Fruit fly (Drosophila melanogaster) whole organism, embryonic: ENCODE measurements around the gene CG43389.

Experiments used
- Asciz ChIP-seq: fragments of 200-800 bp; sonication (Bioruptor generic); optimal IDR thresholded peaks from 2 replicates; lab custom pipeline; 2017; ENCODE audit warnings: missing biosample characterization, mild to moderate bottlenecking, missing genetic modification characterization, missing genetic modification reagents
- CG10565 ChIP-seq: fragments of 200-800 bp; sonication (Bioruptor generic); optimal IDR thresholded peaks from 3 replicates; lab custom pipeline; 2016; ENCODE audit warnings: missing biosample characterization, mild to moderate bottlenecking, missing genetic modification characterization
- CG11085 ChIP-seq: fragments of 200-800 bp; sonication (Bioruptor generic); IDR thresholded peaks from 2 replicates; pipeline ENCODE4 v1.3.6; 2022; ENCODE audit warnings: missing biosample characterization, missing genetic modification characterization
- CG12769 ChIP-seq: fragments of 200-800 bp; sonication (Bioruptor generic); optimal IDR thresholded peaks from 2 replicates; lab custom pipeline; 2019; ENCODE audit warnings: missing biosample characterization, mild to moderate bottlenecking, missing genetic modification characterization, moderate library complexity
- CG13287 ChIP-seq: fragments of 200-800 bp; sonication (Bioruptor generic); IDR thresholded peaks from 2 replicates; pipeline ENCODE4 v1.3.6; 2022; ENCODE audit warnings: missing biosample characterization, missing genetic modification characterization; ENCODE audit not compliant: partially characterized antibody
- CG13894 ChIP-seq: fragments of 200-800 bp; sonication (Bioruptor generic); optimal IDR thresholded peaks from 3 replicates; lab custom pipeline; 2018; ENCODE audit warnings: missing biosample characterization, mild to moderate bottlenecking, missing genetic modification characterization, moderate library complexity
- CG17328 ChIP-seq: fragments of 200-800 bp; sonication (Bioruptor generic); IDR thresholded peaks from 2 replicates; pipeline ENCODE4 v1.3.6; 2022; ENCODE audit warnings: missing biosample characterization, missing genetic modification characterization
- CG2202 ChIP-seq: fragments of 200-800 bp; sonication (Bioruptor generic); optimal IDR thresholded peaks from 2 replicates; lab custom pipeline; 2018; ENCODE audit warnings: missing biosample characterization, mild to moderate bottlenecking, missing genetic modification characterization
- CG30020 ChIP-seq: fragments of 200-800 bp; optimal IDR thresholded peaks from 2 replicates; lab custom pipeline; 2019; ENCODE audit warnings: missing biosample characterization, mild to moderate bottlenecking, missing genetic modification characterization, moderate library complexity
- CG31388 ChIP-seq: fragments of 200-800 bp; sonication (Bioruptor generic); optimal IDR thresholded peaks from 2 replicates; lab custom pipeline; 2016; ENCODE audit warnings: missing biosample characterization, missing genetic modification characterization
- CG33557 ChIP-seq: fragments of 200-800 bp; sonication (Bioruptor generic); optimal IDR thresholded peaks from 2 replicates; lab custom pipeline; 2019; ENCODE audit warnings: missing biosample characterization, mild to moderate bottlenecking, missing genetic modification characterization, moderate library complexity
- CG34376 ChIP-seq: fragments of 200-800 bp; sonication (Bioruptor generic); optimal IDR thresholded peaks from 2 replicates; lab custom pipeline; 2018; ENCODE audit warnings: missing biosample characterization, mild to moderate bottlenecking, missing genetic modification characterization
- CG4360 ChIP-seq: fragments of 200-800 bp; sonication (Bioruptor generic); IDR thresholded peaks from 2 replicates; pipeline ENCODE4 v1.3.6; 2022; ENCODE audit warnings: missing biosample characterization, missing genetic modification characterization
- CG43689 ChIP-seq: fragments of 200-800 bp; sonication (Bioruptor generic); IDR thresholded peaks from 2 replicates; pipeline ENCODE4 v1.3.6; 2022; ENCODE audit warnings: missing biosample characterization, missing genetic modification characterization
- CG4707 ChIP-seq: fragments of 200-800 bp; sonication (Bioruptor generic); optimal IDR thresholded peaks from 2 replicates; lab custom pipeline; 2018; ENCODE audit warnings: missing biosample characterization, mild to moderate bottlenecking, missing genetic modification characterization, moderate library complexity
- CG5180 ChIP-seq: fragments of 200-800 bp; sonication (Bioruptor generic); optimal IDR thresholded peaks from 3 replicates; lab custom pipeline; 2017; ENCODE audit warnings: missing biosample characterization, missing genetic modification characterization, mild to moderate bottlenecking, moderate library complexity, missing genetic modification reagents
- CG7271 ChIP-seq: fragments of 200-800 bp; sonication (Bioruptor generic); optimal IDR thresholded peaks from 2 replicates; lab custom pipeline; 2018; ENCODE audit warnings: missing biosample characterization, mild to moderate bottlenecking, missing genetic modification characterization, moderate library complexity
- CG9215 ChIP-seq: fragments of 200-800 bp; sonication (Bioruptor generic); IDR thresholded peaks from 2 replicates; pipeline ENCODE4 v1.3.6; 2022; ENCODE audit warnings: missing biosample characterization, missing genetic modification characterization
- D19B ChIP-seq: fragments of 200-800 bp; sonication (Bioruptor generic); optimal IDR thresholded peaks from 2 replicates; lab custom pipeline; 2017; ENCODE audit warnings: missing biosample characterization, mild to moderate bottlenecking, missing genetic modification characterization
- ERR ChIP-seq: fragments of 200-800 bp; sonication (Bioruptor generic); optimal IDR thresholded peaks from 2 replicates; lab custom pipeline; 2016; ENCODE audit warnings: missing biosample characterization, missing genetic modification characterization
- H2.0 ChIP-seq: fragments of 200-800 bp; sonication (Bioruptor generic); IDR thresholded peaks from 2 replicates; pipeline ENCODE4 v1.3.6; 2022; ENCODE audit warnings: missing biosample characterization, missing genetic modification characterization
- HHEX ChIP-seq: fragments of 200-800 bp; sonication (Bioruptor generic); optimal IDR thresholded peaks from 3 replicates; lab custom pipeline; 2017; ENCODE audit warnings: missing biosample characterization, mild to moderate bottlenecking, missing genetic modification characterization, missing genetic modification reagents
- Hr3 ChIP-seq: fragments of 200-800 bp; sonication (Bioruptor generic); optimal IDR thresholded peaks from 3 replicates; lab custom pipeline; 2016; ENCODE audit warnings: missing biosample characterization, missing genetic modification characterization
- Lhr ChIP-seq: fragments of 200-800 bp; sonication (Bioruptor generic); optimal IDR thresholded peaks from 3 replicates; lab custom pipeline; 2017; ENCODE audit warnings: mild to moderate bottlenecking, missing biosample characterization, missing genetic modification reagents, missing genetic modification characterization
- MBD-R2 ChIP-seq: fragments of 200-800 bp; sonication (Bioruptor generic); IDR thresholded peaks from 2 replicates; pipeline ENCODE4 v1.3.6; 2022; ENCODE audit warnings: missing biosample characterization, missing genetic modification characterization
- MESR4 ChIP-seq: fragments of 200-800 bp; sonication (Bioruptor generic); optimal IDR thresholded peaks from 2 replicates; lab custom pipeline; 2018; ENCODE audit warnings: missing biosample characterization, mild to moderate bottlenecking, missing genetic modification characterization, moderate library complexity
- Mrtf ChIP-seq: fragments of 200-800 bp; sonication (Bioruptor generic); IDR thresholded peaks from 3 replicates; pipeline ENCODE4 v1.3.6; 2022; ENCODE audit warnings: missing biosample characterization, missing genetic modification characterization
- Nf-YB ChIP-seq: fragments of 200-800 bp; sonication (Bioruptor generic); optimal IDR thresholded peaks from 3 replicates; lab custom pipeline; 2019; ENCODE audit warnings: missing biosample characterization, mild to moderate bottlenecking, missing genetic modification characterization, moderate library complexity
- PHDP ChIP-seq: fragments of 200-800 bp; sonication (Bioruptor generic); optimal IDR thresholded peaks from 3 replicates; lab custom pipeline; 2018; ENCODE audit warnings: missing biosample characterization, mild to moderate bottlenecking, missing genetic modification characterization, moderate library complexity
- Ptx1 ChIP-seq: fragments of 200-800 bp; sonication (Bioruptor generic); IDR thresholded peaks from 2 replicates; pipeline ENCODE4 v1.3.6; 2022; ENCODE audit warnings: missing biosample characterization, missing genetic modification characterization
- Sry-δ ChIP-seq: fragments of 200-800 bp; sonication (Bioruptor generic); optimal IDR thresholded peaks from 2 replicates; lab custom pipeline; 2016; ENCODE audit warnings: missing biosample characterization, missing genetic modification characterization
- bsh ChIP-seq, 2 experiments: fragments of 200-800 bp; sonication (Bioruptor generic); optimal IDR thresholded peaks; 2 replicates each; lab custom pipeline; 2017 to 2018; ENCODE audit warnings: mild to moderate bottlenecking in 2 of 2, missing biosample characterization in 2 of 2, missing genetic modification characterization in 2 of 2, moderate library complexity in 1 of 2
- caup ChIP-seq: fragments of 200-800 bp; sonication (Bioruptor generic); optimal IDR thresholded peaks from 3 replicates; lab custom pipeline; 2017; ENCODE audit warnings: missing biosample characterization, mild to moderate bottlenecking, missing genetic modification characterization, moderate library complexity; ENCODE audit not compliant: severe bottlenecking
- croc ChIP-seq: fragments of 200-800 bp; sonication (Bioruptor generic); conservative IDR thresholded peaks from 3 replicates; pipeline ENCODE4 v1.3.6; 2022; ENCODE audit warnings: missing biosample characterization, missing genetic modification characterization
- fd102C ChIP-seq: fragments of 200-800 bp; sonication (Bioruptor generic); optimal IDR thresholded peaks from 2 replicates; lab custom pipeline; 2018; ENCODE audit warnings: missing biosample characterization, mild to moderate bottlenecking, missing genetic modification characterization, moderate library complexity
- fru ChIP-seq: fragments of >200 bp; optimal IDR thresholded peaks from 2 replicates; lab custom pipeline; 2017
- gcm2 ChIP-seq: fragments of 200-800 bp; sonication (Bioruptor generic); optimal IDR thresholded peaks from 2 replicates; lab custom pipeline; 2016; ENCODE audit warnings: missing biosample characterization, missing genetic modification characterization
- gsb ChIP-seq: fragments of 200-800 bp; sonication (Bioruptor generic); IDR thresholded peaks from 2 replicates; pipeline ENCODE4 v1.3.6; 2022; ENCODE audit warnings: missing biosample characterization, missing genetic modification characterization
- ham ChIP-seq: fragments of 200-800 bp; sonication (Bioruptor generic); IDR thresholded peaks from 2 replicates; pipeline ENCODE4 v1.3.6; 2022; ENCODE audit warnings: missing biosample characterization, missing genetic modification characterization
- kah ChIP-seq: fragments of 200-800 bp; sonication (Bioruptor generic); optimal IDR thresholded peaks from 2 replicates; lab custom pipeline; 2018; ENCODE audit warnings: missing biosample characterization, mild to moderate bottlenecking, missing genetic modification characterization
- mld ChIP-seq: fragments of 200-800 bp; sonication (Bioruptor generic); IDR thresholded peaks from 3 replicates; pipeline ENCODE4 v1.3.6; 2022; ENCODE audit warnings: missing biosample characterization, missing genetic modification characterization; ENCODE audit not compliant: partially characterized antibody
- otp ChIP-seq: fragments of 200-800 bp; sonication (Bioruptor generic); IDR thresholded peaks from 3 replicates; pipeline ENCODE4, ENCODE4 v1.3.6; 2022; ENCODE audit warnings: missing biosample characterization, missing genetic modification characterization
- pzg ChIP-seq: fragments of 200-800 bp; sonication (Bioruptor generic); optimal IDR thresholded peaks from 3 replicates; lab custom pipeline; 2018; ENCODE audit warnings: missing biosample characterization, mild to moderate bottlenecking, missing genetic modification characterization, moderate library complexity
- sisA ChIP-seq: fragments of 200-800 bp; sonication (Bioruptor generic); IDR thresholded peaks from 2 replicates; pipeline ENCODE4 v1.3.6; 2022; ENCODE audit warnings: missing biosample characterization, missing genetic modification characterization
- sob ChIP-seq: fragments of 200-800 bp; sonication (Bioruptor generic); IDR thresholded peaks from 2 replicates; pipeline ENCODE4 v1.3.6; 2022; ENCODE audit warnings: missing biosample characterization, missing genetic modification characterization
- twi ChIP-seq: fragments of 200-800 bp; optimal IDR thresholded peaks from 2 replicates; lab custom pipeline; 2019; ENCODE audit warnings: missing biosample characterization, mild to moderate bottlenecking, missing genetic modification characterization, moderate library complexity
- vvl ChIP-seq: fragments of 200-800 bp; sonication (Bioruptor generic); IDR thresholded peaks from 2 replicates; pipeline ENCODE4 v1.3.6; 2022; ENCODE audit warnings: missing biosample characterization, missing genetic modification characterization
- wek ChIP-seq: fragments of 200-800 bp; sonication (Bioruptor generic); optimal IDR thresholded peaks from 3 replicates; lab custom pipeline; 2018; ENCODE audit warnings: missing biosample characterization, mild to moderate bottlenecking, missing genetic modification characterization, moderate library complexity

Gene CG43389

DNA sequence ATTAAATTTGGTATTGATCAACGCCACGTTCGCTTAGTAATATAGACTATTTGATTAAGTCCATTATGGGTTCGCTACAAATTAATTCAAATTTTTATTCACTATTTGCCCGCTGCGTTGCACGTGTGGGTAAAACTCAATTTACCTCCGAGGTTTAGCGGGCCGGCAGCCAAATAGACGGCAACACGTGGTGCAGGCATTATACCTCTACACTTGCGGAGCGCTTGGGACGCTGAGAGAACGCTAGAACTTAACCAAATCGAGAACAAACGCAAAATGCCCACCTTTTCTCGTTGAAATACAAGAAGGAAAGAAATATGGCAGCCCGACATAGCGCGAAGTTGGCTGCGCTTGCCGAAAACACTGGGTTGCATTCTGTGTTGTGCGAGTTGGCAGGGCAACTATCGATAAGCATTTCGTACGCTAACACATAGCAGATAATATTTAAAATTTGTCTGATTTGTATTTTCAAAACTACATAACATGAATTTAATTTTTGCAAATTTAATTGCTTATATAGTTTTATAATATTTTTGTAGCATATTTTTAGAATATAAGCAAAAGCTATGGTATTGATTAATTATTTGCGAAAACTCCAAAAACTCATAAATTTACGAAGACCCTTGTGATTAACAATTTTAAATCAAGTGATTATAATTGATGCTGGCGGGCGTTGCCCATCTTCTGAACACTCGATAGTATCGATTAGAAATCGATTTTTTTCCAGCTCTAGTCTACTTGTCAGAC lies 25.0 kb upstream of the CG43389 start, which contains the start of the genes RpL28 and eIF1 (continued):
- TF ChIP-seq HHEX (GFP tag; lab: Kevin White, UChicago) (peak; percentile 95), CG7271 (tag; lab: Kevin White, UChicago) (peak; percentile 95), CG33557 (GFP tag; lab: Kevin White, UChicago) (peak; percentile 90), caup (peak; percentile 98), CG31388 (GFP tag; lab: Kevin White, UChicago) (peak; percentile 68), Sry-δ (GFP tag; lab: Kevin White, UChicago) (peak; percentile 89), CG11085 (GFP tag; lab: Robert Waterston, UW) (peak; percentile 87), bsh (GFP tag; optimal IDR thresholded peaks at IDR 0.05; lab: Kevin White, UChicago) (peak; percentile 32 to 79), Mrtf (peak; percentile 80; the same call in 2 of the 3 replicates), H2.0 (GFP tag; lab: Robert Waterston, UW) (peak; percentile 77), Asciz (peak; percentile 88), Ptx1 (peak; percentile 86), CG30020 (tag; lab: Kevin White, UChicago) (peak; percentile 85), CG9215 (GFP tag; lab: Robert Waterston, UW) (peak; percentile 83), CG13287 (GFP tag; lab: Robert Waterston, UW) (peak; percentile 78), CG43689 (GFP tag; lab: Robert Waterston, UW) (peak; percentile 83), Lhr (GFP tag; lab: Kevin White, UChicago) (peak; percentile 94), CG2202 (tag; lab: Kevin White, UChicago) (peak; percentile 85), otp (peak; percentile 94), D19B (GFP tag; lab: Kevin White, UChicago) (peak; percentile 83), MBD-R2 (peak; percentile 43; the same call in 1 of the 2 replicates), wek (GFP tag; lab: Kevin White, UChicago) (peak; percentile 90), gsb (peak; percentile 56), gcm2 (GFP tag; lab: Kevin White, UChicago) (peak; percentile 90), CG13894 (peak; percentile 84), MESR4 (GFP tag; lab: Kevin White, UChicago) (peak; percentile 98), sisA (GFP tag; lab: Robert Waterston, UW) (peak; percentile 73), mld (0 out of 3 replicates have a peak, but pooled peaks have one; percentile 39), kah (GFP tag; lab: Kevin White, UChicago) (peak; percentile 88), ERR (GFP tag; lab: Kevin White, UChicago) (peak; percentile 60), PHDP (peak; percentile 84), ham (GFP tag; lab: Robert Waterston, UW) (peak; percentile 52; the same call in 1 of the 2 replicates), CG4360 (GFP tag; lab: Robert Waterston, UW) (peak; percentile 59; the same call in 1 of the 2 replicates), vvl (GFP tag; lab: Robert Waterston, UW) (peak; percentile 91), CG4707 (GFP tag; lab: Kevin White, UChicago) (peak; percentile 90), Nf-YB (peak; percentile 64), Hr3 (GFP tag; lab: Kevin White, UChicago) (peak; percentile 82), twi (peak; percentile 73), CG5180 (GFP tag; lab: Kevin White, UChicago) (peak; percentile 81), croc (GFP tag; lab: Robert Waterston, UW) (peak; percentile 59; the same call in 2 of the 3 replicates), CG12769 (tag; lab: Kevin White, UChicago) (no peak), fd102C (GFP tag; lab: Kevin White, UChicago) (peak; percentile 80), CG10565 (GFP tag; lab: Kevin White, UChicago) (peak; percentile 79), pzg (GFP tag; lab: Kevin White, UChicago) (peak; percentile 85), sob (GFP tag; lab: Robert Waterston, UW) (peak; percentile 91), CG34376 (GFP tag; lab: Kevin White, UChicago) (peak; percentile 97), CG17328 (peak; percentile 91), fru (lab: Kevin White, UChicago) (no peak)
